Fruit fly (Drosophila melanogaster) whole organism, embryonic: ENCODE data around the gene CG5835.

Experiments used
- Atf-2 ChIP-seq: fragments of 200-800 bp; sonication (Bioruptor generic); optimal IDR thresholded peaks from 2 replicates; lab custom pipeline; 2016; ENCODE audit warnings: missing biosample characterization, missing genetic modification characterization
- C15 ChIP-seq: fragments of 200-800 bp; sonication (Bioruptor generic); IDR thresholded peaks from 3 replicates; pipeline ENCODE4 v1.3.6; 2022; ENCODE audit warnings: missing biosample characterization, missing genetic modification characterization
- CG10267 ChIP-seq: fragments of 200-800 bp; sonication (Bioruptor generic); optimal IDR thresholded peaks from 2 replicates; lab custom pipeline; 2018; ENCODE audit warnings: missing biosample characterization, mild to moderate bottlenecking, missing genetic modification characterization, moderate library complexity
- CG10565 ChIP-seq: fragments of 200-800 bp; sonication (Bioruptor generic); optimal IDR thresholded peaks from 3 replicates; lab custom pipeline; 2016; ENCODE audit warnings: missing biosample characterization, mild to moderate bottlenecking, missing genetic modification characterization
- CG11456 ChIP-seq: fragments of 200-800 bp; sonication (Bioruptor generic); IDR thresholded peaks from 3 replicates; pipeline ENCODE4 v1.3.6; 2022; ENCODE audit warnings: missing biosample characterization, missing genetic modification characterization
- CG13287 ChIP-seq: fragments of 200-800 bp; sonication (Bioruptor generic); IDR thresholded peaks from 2 replicates; pipeline ENCODE4 v1.3.6; 2022; ENCODE audit warnings: missing biosample characterization, missing genetic modification characterization; ENCODE audit not compliant: partially characterized antibody
- CG13894 ChIP-seq: fragments of 200-800 bp; sonication (Bioruptor generic); optimal IDR thresholded peaks from 3 replicates; lab custom pipeline; 2018; ENCODE audit warnings: missing biosample characterization, mild to moderate bottlenecking, missing genetic modification characterization, moderate library complexity
- CG16779 ChIP-seq: fragments of 200-800 bp; sonication (Bioruptor generic); IDR thresholded peaks from 2 replicates; pipeline ENCODE4 v1.3.6; 2022; ENCODE audit warnings: missing biosample characterization, missing genetic modification characterization
- CG2129 ChIP-seq: fragments of 200-800 bp; sonication (Bioruptor generic); IDR thresholded peaks from 2 replicates; pipeline ENCODE4 v1.3.6; 2022; ENCODE audit warnings: missing biosample characterization, missing genetic modification characterization; ENCODE audit not compliant: partially characterized antibody
- CG31224 ChIP-seq: fragments of 200-800 bp; sonication (Bioruptor generic); IDR thresholded peaks from 2 replicates; pipeline ENCODE4 v1.3.6; 2022; ENCODE audit warnings: missing biosample characterization, missing genetic modification characterization
- CG3407 ChIP-seq: fragments of 200-800 bp; sonication (Bioruptor generic); optimal IDR thresholded peaks from 2 replicates; lab custom pipeline; 2018; ENCODE audit warnings: missing biosample characterization, mild to moderate bottlenecking, missing genetic modification characterization
- CG34376 ChIP-seq: fragments of 200-800 bp; sonication (Bioruptor generic); optimal IDR thresholded peaks from 2 replicates; lab custom pipeline; 2018; ENCODE audit warnings: missing biosample characterization, mild to moderate bottlenecking, missing genetic modification characterization
- CG3838 ChIP-seq: fragments of 200-800 bp; sonication (Bioruptor generic); optimal IDR thresholded peaks from 3 replicates; lab custom pipeline; 2016; ENCODE audit warnings: missing biosample characterization, missing genetic modification characterization
- CG3995 ChIP-seq: fragments of 200-800 bp; sonication (Bioruptor generic); optimal IDR thresholded peaks from 3 replicates; lab custom pipeline; 2016; ENCODE audit warnings: missing biosample characterization, missing genetic modification characterization
- CG6683 ChIP-seq: fragments of 200-800 bp; sonication (Bioruptor generic); optimal IDR thresholded peaks from 2 replicates; lab custom pipeline; 2017; ENCODE audit warnings: missing biosample characterization, mild to moderate bottlenecking, missing genetic modification characterization, missing genetic modification reagents
- CG6689 ChIP-seq: fragments of 200-800 bp; sonication (Bioruptor generic); IDR thresholded peaks from 2 replicates; pipeline ENCODE4 v1.3.6; 2022; ENCODE audit warnings: missing biosample characterization, missing genetic modification characterization
- CG9727 ChIP-seq: fragments of 200-800 bp; sonication (Bioruptor generic); optimal IDR thresholded peaks from 3 replicates; lab custom pipeline; 2017; ENCODE audit warnings: missing biosample characterization, mild to moderate bottlenecking, missing genetic modification characterization
- D19A ChIP-seq: fragments of 200-800 bp; optimal IDR thresholded peaks from 3 replicates; lab custom pipeline; 2019; ENCODE audit warnings: missing biosample characterization, mild to moderate bottlenecking, missing genetic modification characterization, moderate library complexity
- Deaf1 ChIP-seq: fragments of 200-800 bp; optimal IDR thresholded peaks from 3 replicates; lab custom pipeline; 2019; ENCODE audit warnings: missing biosample characterization, mild to moderate bottlenecking, missing genetic modification characterization, moderate library complexity
- Dfd ChIP-seq, 2 experiments: fragments of >200 bp; optimal IDR thresholded peaks; 2 replicates each; lab custom pipeline; 2017; ENCODE audit warnings: missing biosample characterization in 2 of 2, missing genetic modification characterization in 2 of 2
- Doc3 ChIP-seq: fragments of 200-800 bp; sonication (Bioruptor generic); IDR thresholded peaks from 3 replicates; pipeline ENCODE4 v1.3.6; 2022; ENCODE audit warnings: missing biosample characterization, missing genetic modification characterization; ENCODE audit not compliant: partially characterized antibody
- Dp ChIP-seq: fragments of 200-800 bp; sonication (Bioruptor generic); optimal IDR thresholded peaks from 2 replicates; lab custom pipeline; 2018; ENCODE audit warnings: missing biosample characterization, mild to moderate bottlenecking, missing genetic modification characterization, moderate library complexity
- Gug ChIP-seq: fragments of 200-800 bp; sonication (Bioruptor generic); IDR thresholded peaks from 4 replicates; pipeline ENCODE4 v1.3.6; 2022; ENCODE audit warnings: missing biosample characterization, missing genetic modification characterization
- H15 ChIP-seq: fragments of 200-800 bp; sonication (Bioruptor generic); IDR thresholded peaks from 3 replicates; pipeline ENCODE4 v1.3.6; 2022; ENCODE audit warnings: missing biosample characterization, missing genetic modification characterization
- Hey ChIP-seq: fragments of 200-800 bp; sonication (Bioruptor generic); optimal IDR thresholded peaks from 3 replicates; lab custom pipeline; 2018; ENCODE audit warnings: missing biosample characterization, mild to moderate bottlenecking, missing genetic modification characterization
- Jarid2 ChIP-seq: fragments of 200-800 bp; sonication (Bioruptor generic); optimal IDR thresholded peaks from 3 replicates; lab custom pipeline; 2017; ENCODE audit warnings: mild to moderate bottlenecking, missing biosample characterization, missing genetic modification reagents, missing genetic modification characterization
- Lim3 ChIP-seq: fragments of 200-800 bp; sonication (Bioruptor generic); IDR thresholded peaks from 2 replicates; pipeline ENCODE4 v1.3.6; 2022; ENCODE audit warnings: missing biosample characterization, missing genetic modification characterization
- Lpt ChIP-seq: fragments of >200 bp; optimal IDR thresholded peaks from 2 replicates; lab custom pipeline; 2018; ENCODE audit warnings: missing biosample characterization, missing genetic modification characterization
- Neu2 ChIP-seq: fragments of 200-800 bp; sonication (Bioruptor generic); optimal IDR thresholded peaks from 3 replicates; lab custom pipeline; 2016; ENCODE audit warnings: missing biosample characterization, missing genetic modification characterization, borderline replicate concordance
- Oaz ChIP-seq: fragments of 200-800 bp; sonication (Bioruptor generic); IDR thresholded peaks from 2 replicates; pipeline ENCODE4 v1.3.6; 2022; ENCODE audit warnings: missing biosample characterization, missing genetic modification characterization
- Ptx1 ChIP-seq: fragments of 200-800 bp; sonication (Bioruptor generic); IDR thresholded peaks from 2 replicates; pipeline ENCODE4 v1.3.6; 2022; ENCODE audit warnings: missing biosample characterization, missing genetic modification characterization
- Sry-δ ChIP-seq: fragments of 200-800 bp; sonication (Bioruptor generic); optimal IDR thresholded peaks from 2 replicates; lab custom pipeline; 2016; ENCODE audit warnings: missing biosample characterization, missing genetic modification characterization
- ac ChIP-seq: fragments of 200-800 bp; sonication (Bioruptor generic); optimal IDR thresholded peaks from 3 replicates; lab custom pipeline; 2017; ENCODE audit warnings: missing biosample characterization, mild to moderate bottlenecking, missing genetic modification characterization
- aop ChIP-seq: fragments of 200-800 bp; sonication (Bioruptor generic); IDR thresholded peaks from 2 replicates; pipeline ENCODE4 v1.3.6; 2022; ENCODE audit warnings: missing biosample characterization, missing genetic modification characterization
- bcd ChIP-seq: fragments of 200-800 bp; sonication (Bioruptor generic); optimal IDR thresholded peaks from 2 replicates; lab custom pipeline; 2017; ENCODE audit warnings: missing biosample characterization, mild to moderate bottlenecking, missing genetic modification characterization
- ci ChIP-seq: fragments of 200-800 bp; sonication (Bioruptor generic); IDR thresholded peaks from 3 replicates; pipeline ENCODE4 v1.3.6; 2022; ENCODE audit warnings: missing biosample characterization, missing genetic modification characterization
- dmrt11E ChIP-seq: fragments of 200-800 bp; sonication (Bioruptor generic); optimal IDR thresholded peaks from 3 replicates; lab custom pipeline; 2018; ENCODE audit warnings: missing biosample characterization, mild to moderate bottlenecking, missing genetic modification characterization, moderate library complexity
- fd102C ChIP-seq: fragments of 200-800 bp; sonication (Bioruptor generic); optimal IDR thresholded peaks from 2 replicates; lab custom pipeline; 2018; ENCODE audit warnings: missing biosample characterization, mild to moderate bottlenecking, missing genetic modification characterization, moderate library complexity
- gem ChIP-seq: fragments of 200-800 bp; sonication (Bioruptor generic); optimal IDR thresholded peaks from 2 replicates; lab custom pipeline; 2019; ENCODE audit warnings: missing biosample characterization, mild to moderate bottlenecking, missing genetic modification characterization, moderate library complexity
- inv ChIP-seq: fragments of 200-800 bp; sonication (Bioruptor generic); IDR thresholded peaks from 2 replicates; pipeline ENCODE4 v1.3.6; 2022; ENCODE audit warnings: missing biosample characterization, missing genetic modification characterization; ENCODE audit not compliant: partially characterized antibody
- lola ChIP-seq, 3 experiments: fragments of >200 bp in 2 of 3; fragments of 200-800 bp in 1 of 3; sonication (Bioruptor generic) in 1 of 3; optimal IDR thresholded peaks; 2 replicates each; lab custom pipeline; 2017 to 2019; ENCODE audit warnings: missing biosample characterization in 3 of 3, missing genetic modification characterization in 3 of 3, mild to moderate bottlenecking in 1 of 3, moderate library complexity in 1 of 3
- pfk ChIP-seq: fragments of 200-800 bp; sonication (Bioruptor generic); optimal IDR thresholded peaks from 2 replicates; lab custom pipeline; 2018; ENCODE audit warnings: missing biosample characterization, mild to moderate bottlenecking, missing genetic modification characterization, moderate library complexity
- phol ChIP-seq: fragments of 200-800 bp; sonication (Bioruptor generic); optimal IDR thresholded peaks from 3 replicates; lab custom pipeline; 2018; ENCODE audit warnings: missing biosample characterization, mild to moderate bottlenecking, missing genetic modification characterization, moderate library complexity
- pita ChIP-seq: fragments of 200-800 bp; sonication (Bioruptor generic); optimal IDR thresholded peaks from 2 replicates; lab custom pipeline; 2017; ENCODE audit warnings: missing biosample characterization, mild to moderate bottlenecking, missing genetic modification characterization
- salm ChIP-seq: fragments of 200-800 bp; sonication (Bioruptor generic); optimal IDR thresholded peaks from 2 replicates; lab custom pipeline; 2018; ENCODE audit warnings: missing biosample characterization, mild to moderate bottlenecking, missing genetic modification characterization
- sd ChIP-seq: fragments of 200-800 bp; sonication (Bioruptor generic); optimal IDR thresholded peaks from 3 replicates; lab custom pipeline; 2018; ENCODE audit warnings: missing biosample characterization, mild to moderate bottlenecking, missing genetic modification characterization, moderate library complexity
- sens ChIP-seq: fragments of 200-800 bp; sonication (Bioruptor generic); peaks from one replicate; lab custom pipeline; 2016; ENCODE audit warnings: missing biosample characterization, missing genetic modification characterization
- sima ChIP-seq: fragments of 200-800 bp; sonication (Bioruptor generic); optimal IDR thresholded peaks from 2 replicates; lab custom pipeline; 2016; ENCODE audit warnings: missing biosample characterization, missing genetic modification characterization
- sqz ChIP-seq: fragments of 200-800 bp; sonication (Bioruptor generic); optimal IDR thresholded peaks from 3 replicates; lab custom pipeline; 2018; ENCODE audit warnings: missing biosample characterization, mild to moderate bottlenecking, missing genetic modification characterization
- unc-4 ChIP-seq: fragments of 200-800 bp; sonication (Bioruptor generic); IDR thresholded peaks from 2 replicates; pipeline ENCODE4 v1.3.6; 2022; ENCODE audit warnings: missing biosample characterization, missing genetic modification characterization; ENCODE audit not compliant: partially characterized antibody
- vnd ChIP-seq: fragments of 200-800 bp; sonication (Bioruptor generic); IDR thresholded peaks from 3 replicates; pipeline ENCODE4 v1.3.6; 2022; ENCODE audit warnings: missing biosample characterization, missing genetic modification characterization; ENCODE audit not compliant: partially characterized antibody

CG5835 gene

dm6 chr3R:19157997-19158396 is 4.5 kb upstream of the CG5835 start (continued):
- TF ChIP-seq Atf-2 (GFP tag; lab: Kevin White, UChicago) (no peak), aop (GFP tag; lab: Robert Waterston, UW) (no peak), CG13894 (tag; lab: Kevin White, UChicago) (no peak), CG10267 (tag; lab: Kevin White, UChicago) (no peak), lola (GFP tag; optimal IDR thresholded peaks at IDR 0.05; lab: Kevin White, UChicago) (no peak), C15 (GFP tag; lab: Robert Waterston, UW) (no peak), ac (GFP tag; lab: Kevin White, UChicago) (no peak), CG3995 (GFP tag; lab: Kevin White, UChicago) (no peak), CG10565 (GFP tag; lab: Kevin White, UChicago) (no peak), D19A (tag; lab: Kevin White, UChicago) (no peak), inv (GFP tag; lab: Robert Waterston, UW) (no peak), Neu2 (GFP tag; lab: Kevin White, UChicago) (no peak), unc-4 (GFP tag; lab: Robert Waterston, UW) (no peak), sd (tag; lab: Kevin White, UChicago) (no peak), dmrt11E (no peak), Ptx1 (GFP tag; lab: Robert Waterston, UW) (peak; percentile 28; the same call in 1 of the 2 replicates), fd102C (GFP tag; lab: Kevin White, UChicago) (no peak), Dfd (GFP tag; optimal IDR thresholded peaks at IDR 0.05; lab: Kevin White, UChicago) (no peak), Lim3 (GFP tag; lab: Robert Waterston, UW) (no peak), CG34376 (GFP tag; lab: Kevin White, UChicago) (no peak), sima (GFP tag; lab: Kevin White, UChicago) (no peak), CG3838 (no peak), CG11456 (no peak), CG6683 (no peak), Lpt (no peak), H15 (GFP tag; lab: Robert Waterston, UW) (no peak), Doc3 (GFP tag; lab: Robert Waterston, UW) (no peak), ci (peak; percentile 49; the same call in 1 of the 3 replicates), CG2129 (GFP tag; lab: Robert Waterston, UW) (no peak), sens (GFP tag; lab: Kevin White, UChicago) (no peak), phol (tag; lab: Kevin White, UChicago) (peak; percentile 31), CG9727 (GFP tag; lab: Kevin White, UChicago) (no peak), pita (GFP tag; lab: Kevin White, UChicago) (no peak), Hey (no peak), CG13287 (no peak), vnd (GFP tag; lab: Robert Waterston, UW) (no peak), Oaz (GFP tag; lab: Robert Waterston, UW) (no peak), Jarid2 (GFP tag; lab: Kevin White, UChicago) (no peak), CG6689 (GFP tag; lab: Robert Waterston, UW) (peak; percentile 45; the same call in 1 of the 2 replicates), Gug (no peak), pfk (GFP tag; lab: Kevin White, UChicago) (no peak), Deaf1 (tag; lab: Kevin White, UChicago) (no peak), gem (peak; percentile 34), CG16779 (no peak), sqz (GFP tag; lab: Kevin White, UChicago) (no peak), salm (tag; lab: Kevin White, UChicago) (no peak), CG3407 (GFP tag; lab: Kevin White, UChicago) (no peak), Sry-δ (GFP tag; lab: Kevin White, UChicago) (no peak), Dp (GFP tag; lab: Kevin White, UChicago) (no peak), CG31224 (GFP tag; lab: Robert Waterston, UW) (no peak), bcd (GFP tag; lab: Kevin White, UChicago) (no peak)
